Fruit fly (Drosophila melanogaster) whole organism, embryonic: ENCODE results near the gene CG34281.

ENCODE experiments used
- Abd-B ChIP-seq: fragments of 200-800 bp; sonication (Bioruptor generic); optimal IDR thresholded peaks from 2 replicates; lab custom pipeline; 2018; ENCODE audit warnings: missing biosample characterization, mild to moderate bottlenecking, missing genetic modification characterization, moderate library complexity
- CG10274 ChIP-seq: fragments of 200-800 bp; sonication (Bioruptor generic); optimal IDR thresholded peaks from 3 replicates; lab custom pipeline; 2017; ENCODE audit warnings: missing biosample characterization, mild to moderate bottlenecking, missing genetic modification characterization
- CG11723 ChIP-seq: fragments of 200-800 bp; sonication (Bioruptor generic); optimal IDR thresholded peaks from 2 replicates; lab custom pipeline; 2017; ENCODE audit warnings: missing biosample characterization, mild to moderate bottlenecking, missing genetic modification characterization
- CG13424 ChIP-seq: fragments of 200-800 bp; sonication (Bioruptor generic); optimal IDR thresholded peaks from 2 replicates; lab custom pipeline; 2019; ENCODE audit warnings: missing biosample characterization, mild to moderate bottlenecking, missing genetic modification characterization, moderate library complexity
- CG14441 ChIP-seq: fragments of 200-800 bp; sonication (Bioruptor generic); IDR thresholded peaks from 2 replicates; pipeline ENCODE4 v1.3.6; 2022; ENCODE audit warnings: missing biosample characterization, missing genetic modification characterization
- CG14710 ChIP-seq: fragments of 200-800 bp; sonication (Bioruptor generic); optimal IDR thresholded peaks from 3 replicates; lab custom pipeline; 2019; ENCODE audit warnings: missing biosample characterization, mild to moderate bottlenecking, missing genetic modification characterization, moderate library complexity
- CG1529 ChIP-seq: fragments of 200-800 bp; sonication (Bioruptor generic); optimal IDR thresholded peaks from 3 replicates; lab custom pipeline; 2018; ENCODE audit warnings: missing biosample characterization, missing genetic modification characterization
- CG16815 ChIP-seq: fragments of 200-800 bp; sonication (Bioruptor generic); optimal IDR thresholded peaks from 3 replicates; lab custom pipeline; 2017; ENCODE audit warnings: missing biosample characterization, mild to moderate bottlenecking, missing genetic modification characterization
- CG17829 ChIP-seq: fragments of 200-800 bp; optimal IDR thresholded peaks from 2 replicates; lab custom pipeline; 2019; ENCODE audit warnings: missing biosample characterization, mild to moderate bottlenecking, missing genetic modification characterization, moderate library complexity
- CG30020 ChIP-seq: fragments of 200-800 bp; optimal IDR thresholded peaks from 2 replicates; lab custom pipeline; 2019; ENCODE audit warnings: missing biosample characterization, mild to moderate bottlenecking, missing genetic modification characterization, moderate library complexity
- CG34376 ChIP-seq: fragments of 200-800 bp; sonication (Bioruptor generic); optimal IDR thresholded peaks from 2 replicates; lab custom pipeline; 2018; ENCODE audit warnings: missing biosample characterization, mild to moderate bottlenecking, missing genetic modification characterization
- CG3995 ChIP-seq: fragments of 200-800 bp; sonication (Bioruptor generic); optimal IDR thresholded peaks from 3 replicates; lab custom pipeline; 2016; ENCODE audit warnings: missing biosample characterization, missing genetic modification characterization
- CG6254 ChIP-seq: fragments of 200-800 bp; sonication (Bioruptor generic); optimal IDR thresholded peaks from 3 replicates; lab custom pipeline; 2017; ENCODE audit warnings: mild to moderate bottlenecking, missing biosample characterization, missing genetic modification reagents, missing genetic modification characterization
- CG6272 ChIP-seq: fragments of 200-800 bp; sonication (Bioruptor generic); IDR thresholded peaks from 2 replicates; pipeline ENCODE4 v1.3.6; 2022; ENCODE audit warnings: missing biosample characterization, missing genetic modification characterization
- CG6683 ChIP-seq: fragments of 200-800 bp; sonication (Bioruptor generic); optimal IDR thresholded peaks from 2 replicates; lab custom pipeline; 2017; ENCODE audit warnings: missing biosample characterization, mild to moderate bottlenecking, missing genetic modification characterization, missing genetic modification reagents
- CG6791 ChIP-seq: fragments of 200-800 bp; sonication (Bioruptor generic); IDR thresholded peaks from 3 replicates; pipeline ENCODE4 v1.3.6; 2022; ENCODE audit warnings: missing biosample characterization, missing genetic modification characterization; ENCODE audit not compliant: partially characterized antibody
- CG6813 ChIP-seq: fragments of 200-800 bp; sonication (Bioruptor generic); optimal IDR thresholded peaks from 2 replicates; lab custom pipeline; 2017; ENCODE audit warnings: missing biosample characterization, missing genetic modification characterization, mild to moderate bottlenecking, moderate library complexity, missing genetic modification reagents
- CG7745 ChIP-seq: fragments of 200-800 bp; sonication (Bioruptor generic); optimal IDR thresholded peaks from 2 replicates; lab custom pipeline; 2018; ENCODE audit warnings: missing biosample characterization, mild to moderate bottlenecking, missing genetic modification characterization, moderate library complexity
- CG7928 ChIP-seq: fragments of 200-800 bp; sonication (Bioruptor generic); optimal IDR thresholded peaks from 2 replicates; lab custom pipeline; 2017; ENCODE audit warnings: missing biosample characterization, mild to moderate bottlenecking, missing genetic modification characterization
- CG7987 ChIP-seq: fragments of 200-800 bp; sonication (Bioruptor generic); optimal IDR thresholded peaks from 2 replicates; lab custom pipeline; 2018; ENCODE audit warnings: missing biosample characterization, mild to moderate bottlenecking, missing genetic modification characterization, moderate library complexity
- CG8359 ChIP-seq: fragments of 200-800 bp; sonication (Bioruptor generic); optimal IDR thresholded peaks from 2 replicates; lab custom pipeline; 2017; ENCODE audit warnings: missing biosample characterization, mild to moderate bottlenecking, missing genetic modification characterization, borderline replicate concordance
- Dbx ChIP-seq: fragments of 200-800 bp; sonication (Bioruptor generic); IDR thresholded peaks from 3 replicates; pipeline ENCODE4 v1.3.6; 2022; ENCODE audit warnings: missing biosample characterization, missing genetic modification characterization
- Deaf1 ChIP-seq: fragments of 200-800 bp; optimal IDR thresholded peaks from 3 replicates; lab custom pipeline; 2019; ENCODE audit warnings: missing biosample characterization, mild to moderate bottlenecking, missing genetic modification characterization, moderate library complexity
- E2f1 ChIP-seq: fragments of 200-800 bp; sonication (Bioruptor generic); IDR thresholded peaks from 2 replicates; pipeline ENCODE4 v1.3.6; 2022; ENCODE audit warnings: missing biosample characterization, missing genetic modification characterization
- E2f2 ChIP-seq: fragments of 200-800 bp; sonication (Bioruptor generic); IDR thresholded peaks from 2 replicates; pipeline ENCODE4 v1.3.6; 2022; ENCODE audit warnings: missing biosample characterization, missing genetic modification characterization
- GATAe ChIP-seq: fragments of 200-800 bp; sonication (Bioruptor generic); conservative IDR thresholded peaks from 2 replicates; pipeline ENCODE4 v1.3.6; 2022; ENCODE audit warnings: missing biosample characterization, missing genetic modification characterization
- HLH54F ChIP-seq: fragments of 200-800 bp; sonication (Bioruptor generic); optimal IDR thresholded peaks from 3 replicates; lab custom pipeline; 2016; ENCODE audit warnings: missing biosample characterization, missing genetic modification characterization
- MTF-1 ChIP-seq: fragments of 200-800 bp; sonication (Bioruptor generic); optimal IDR thresholded peaks from 2 replicates; lab custom pipeline; 2018; ENCODE audit warnings: missing biosample characterization, mild to moderate bottlenecking, missing genetic modification characterization, borderline replicate concordance
- Mes4 ChIP-seq: fragments of 200-800 bp; sonication (Bioruptor generic); optimal IDR thresholded peaks from 2 replicates; lab custom pipeline; 2016; ENCODE audit warnings: missing biosample characterization, missing genetic modification characterization
- Nf-YC ChIP-seq: fragments of 200-800 bp; optimal IDR thresholded peaks from 3 replicates; lab custom pipeline; 2019; ENCODE audit warnings: missing biosample characterization, mild to moderate bottlenecking, missing genetic modification characterization, moderate library complexity
- Pdp1 ChIP-seq, 2 experiments: fragments of 200-800 bp; sonication (Bioruptor generic); optimal IDR thresholded peaks; 3 replicates each; lab custom pipeline; 2016; ENCODE audit warnings: missing biosample characterization in 2 of 2, missing genetic modification characterization in 2 of 2, mild to moderate bottlenecking in 1 of 2, moderate library complexity in 1 of 2
- Sox100B ChIP-seq: fragments of 200-800 bp; sonication (Bioruptor generic); optimal IDR thresholded peaks from 3 replicates; lab custom pipeline; 2018; ENCODE audit warnings: missing biosample characterization, mild to moderate bottlenecking, missing genetic modification characterization
- ash1 ChIP-seq: fragments of 200-800 bp; sonication (Bioruptor generic); optimal IDR thresholded peaks from 2 replicates; lab custom pipeline; 2018; ENCODE audit warnings: missing biosample characterization, mild to moderate bottlenecking, missing genetic modification characterization
- ci ChIP-seq: fragments of 200-800 bp; sonication (Bioruptor generic); IDR thresholded peaks from 3 replicates; pipeline ENCODE4 v1.3.6; 2022; ENCODE audit warnings: missing biosample characterization, missing genetic modification characterization
- croc ChIP-seq: fragments of 200-800 bp; sonication (Bioruptor generic); conservative IDR thresholded peaks from 3 replicates; pipeline ENCODE4 v1.3.6; 2022; ENCODE audit warnings: missing biosample characterization, missing genetic modification characterization
- fd3F ChIP-seq: fragments of 200-800 bp; sonication (Bioruptor generic); optimal IDR thresholded peaks from 2 replicates; lab custom pipeline; 2018; ENCODE audit warnings: missing biosample characterization, mild to moderate bottlenecking, missing genetic modification characterization, moderate library complexity
- gsb-n ChIP-seq: fragments of 200-800 bp; sonication (Bioruptor generic); optimal IDR thresholded peaks from 3 replicates; lab custom pipeline; 2018; ENCODE audit warnings: missing biosample characterization, mild to moderate bottlenecking, missing genetic modification characterization
- hkb ChIP-seq, 2 experiments: fragments of 200-800 bp in 1 of 2; fragments of >200 bp in 1 of 2; sonication (Bioruptor generic) in 1 of 2; IDR thresholded peaks in 1 of 2; optimal IDR thresholded peaks in 1 of 2; 2 replicates each; pipeline versions ENCODE4 v1.3.6 to Lab custom; 2017 to 2022; ENCODE audit warnings: missing biosample characterization in 1 of 2, missing genetic modification characterization in 1 of 2
- inv ChIP-seq: fragments of 200-800 bp; sonication (Bioruptor generic); IDR thresholded peaks from 2 replicates; pipeline ENCODE4 v1.3.6; 2022; ENCODE audit warnings: missing biosample characterization, missing genetic modification characterization; ENCODE audit not compliant: partially characterized antibody
- lbe ChIP-seq: fragments of 200-800 bp; sonication (Bioruptor generic); optimal IDR thresholded peaks from 2 replicates; lab custom pipeline; 2016; ENCODE audit warnings: missing biosample characterization, mild to moderate bottlenecking, missing genetic modification characterization
- nom ChIP-seq: fragments of 200-800 bp; sonication (Bioruptor generic); optimal IDR thresholded peaks from 2 replicates; lab custom pipeline; 2017; ENCODE audit warnings: missing biosample characterization, missing genetic modification characterization, mild to moderate bottlenecking, moderate library complexity, missing genetic modification reagents
- onecut ChIP-seq: fragments of 200-800 bp; sonication (Bioruptor generic); IDR thresholded peaks from 2 replicates; pipeline ENCODE4 v1.3.6; 2022; ENCODE audit warnings: missing biosample characterization, missing genetic modification characterization
- org-1 ChIP-seq: fragments of 200-800 bp; sonication (Bioruptor generic); optimal IDR thresholded peaks from 2 replicates; lab custom pipeline; 2017; ENCODE audit warnings: missing biosample characterization, missing genetic modification characterization
- seq ChIP-seq: fragments of 200-800 bp; sonication (Bioruptor generic); IDR thresholded peaks from 2 replicates; pipeline ENCODE4 v1.3.6; 2022; ENCODE audit warnings: missing biosample characterization, missing genetic modification characterization
- slbo ChIP-seq: fragments of 200-800 bp; sonication (Bioruptor generic); IDR thresholded peaks from 2 replicates; pipeline ENCODE4 v1.3.6; 2022; ENCODE audit warnings: missing biosample characterization, missing genetic modification characterization
- so ChIP-seq: fragments of 200-800 bp; sonication (Bioruptor generic); IDR thresholded peaks from 3 replicates; pipeline ENCODE4 v1.3.6; 2022; ENCODE audit warnings: missing biosample characterization, missing genetic modification characterization
- stwl ChIP-seq: fragments of 200-800 bp; sonication (Bioruptor generic); optimal IDR thresholded peaks from 3 replicates; lab custom pipeline; 2018; ENCODE audit warnings: missing biosample characterization, mild to moderate bottlenecking, missing genetic modification characterization, moderate library complexity
- tin ChIP-seq: fragments of 200-800 bp; sonication (Bioruptor generic); optimal IDR thresholded peaks from 3 replicates; lab custom pipeline; 2016; ENCODE audit warnings: missing biosample characterization, missing genetic modification characterization
- ttk ChIP-seq: fragments of 200-800 bp; sonication (Bioruptor generic); IDR thresholded peaks from 2 replicates; pipeline ENCODE4 v2.1.2; 2022; ENCODE audit warnings: missing biosample characterization, missing genetic modification characterization
- wor ChIP-seq: fragments of 200-800 bp; sonication (Bioruptor generic); IDR thresholded peaks from 2 replicates; pipeline ENCODE4 v1.3.6; 2022; ENCODE audit warnings: missing biosample characterization, missing genetic modification characterization

CG34281 gene

dm6 chr3R:17616541-17616940 is 3.9 kb downstream of the CG34281 start (continued):
- no peak for TF ChIP-seq wor (GFP tag; lab: Robert Waterston, UW)
- TF ChIP-seq onecut (GFP tag; lab: Robert Waterston, UW), result no peak
- no peak for TF ChIP-seq MTF-1 (GFP tag; lab: Kevin White, UChicago)
- TF ChIP-seq gsb-n (tag; lab: Kevin White, UChicago), result peak; percentile 6
- TF ChIP-seq GATAe (GFP tag; lab: Robert Waterston, UW), result no peak
- TF ChIP-seq CG16815, result no peak
- TF ChIP-seq Nf-YC (tag; lab: Kevin White, UChicago), result no peak
- no peak for TF ChIP-seq Sox100B (GFP tag; lab: Kevin White, UChicago)
- TF ChIP-seq seq (GFP tag; lab: Robert Waterston, UW), result no peak
- no peak for TF ChIP-seq CG11723
- no peak for TF ChIP-seq CG7987 (GFP tag; lab: Kevin White, UChicago)
- no peak for TF ChIP-seq tin (GFP tag; lab: Kevin White, UChicago)
- TF ChIP-seq lbe (GFP tag; lab: Kevin White, UChicago), result no peak
- peak; percentile 37 for TF ChIP-seq Abd-B
- TF ChIP-seq CG1529, result no peak
- no peak for TF ChIP-seq CG17829 (tag; lab: Kevin White, UChicago)
- no peak for TF ChIP-seq stwl
- TF ChIP-seq Dbx (GFP tag; lab: Robert Waterston, UW), result no peak
- no peak for TF ChIP-seq Mes4 (GFP tag; lab: Kevin White, UChicago)
- no peak for TF ChIP-seq CG14441 (GFP tag; lab: Robert Waterston, UW)
- 0 out of 2 replicates have a peak, but pooled peaks have one; percentile 34 for TF ChIP-seq slbo
- no peak for TF ChIP-seq CG7745 (tag; lab: Kevin White, UChicago)
- TF ChIP-seq nom (GFP tag; lab: Kevin White, UChicago), result no peak
- no peak for TF ChIP-seq ttk
- TF ChIP-seq CG10274 (GFP tag; lab: Kevin White, UChicago), result no peak
- no peak for TF ChIP-seq CG3995 (GFP tag; lab: Kevin White, UChicago)
- no peak for TF ChIP-seq CG14710 (tag; lab: Kevin White, UChicago)
- no peak for TF ChIP-seq hkb (optimal IDR thresholded peaks at IDR 0.05; lab: Kevin White, UChicago)
- no peak for TF ChIP-seq hkb (GFP tag; IDR thresholded peaks at IDR 0.05; lab: Robert Waterston, UW)
- no peak for TF ChIP-seq CG13424
- TF ChIP-seq ash1 (GFP tag; lab: Kevin White, UChicago), result no peak
- no peak for TF ChIP-seq E2f1 (GFP tag; lab: Robert Waterston, UW)
- no peak for TF ChIP-seq CG8359 (GFP tag; lab: Kevin White, UChicago)
- TF ChIP-seq inv, result no peak
- no peak for TF ChIP-seq croc
- no peak for TF ChIP-seq Deaf1
- no peak for TF ChIP-seq CG30020 (tag; lab: Kevin White, UChicago)
- TF ChIP-seq CG6813 (GFP tag; lab: Kevin White, UChicago), result no peak
- no peak for TF ChIP-seq E2f2 (GFP tag; lab: Robert Waterston, UW)
- TF ChIP-seq Pdp1 (GFP tag; optimal IDR thresholded peaks at IDR 0.05; lab: Kevin White, UChicago), result peak in 1 of 2 experiments; percentile 74
- no peak for TF ChIP-seq CG7928 (GFP tag; lab: Kevin White, UChicago)
- TF ChIP-seq CG34376, result no peak
- TF ChIP-seq CG6683 (GFP tag; lab: Kevin White, UChicago), result no peak
- TF ChIP-seq HLH54F (GFP tag; lab: Kevin White, UChicago), result no peak
- peak; percentile 51; the same call in 1 of the 3 replicates for TF ChIP-seq CG6791 (GFP tag; lab: Robert Waterston, UW)
- TF ChIP-seq CG6272 (GFP tag; lab: Robert Waterston, UW), result 0 out of 2 replicates have a peak, but pooled peaks have one; percentile 45
- no peak for TF ChIP-seq CG6254 (GFP tag; lab: Kevin White, UChicago)
- no peak for TF ChIP-seq org-1 (GFP tag; lab: Kevin White, UChicago)
- no peak for TF ChIP-seq so (GFP tag; lab: Robert Waterston, UW)
- no peak for TF ChIP-seq fd3F (GFP tag; lab: Kevin White, UChicago)
- no peak for TF ChIP-seq ci (GFP tag; lab: Robert Waterston, UW)
